Worm (Caenorhabditis elegans) whole organism, midembryonic: ENCODE data around the gene fbxc-43.

Experiments used
- T22C8.4 ChIP-seq: fragments of 200-800 bp; sonication (Bioruptor generic); IDR thresholded peaks from 2 replicates; pipeline ENCODE4 v1.3.6; 2022; ENCODE audit warnings: missing genetic modification characterization, missing compliant biosample characterization
- cog-1 ChIP-seq: sonication (generic microtip); optimal IDR thresholded peaks from 2 replicates; lab custom pipeline; 2016; ENCODE audit warnings: missing genetic modification characterization, missing compliant biosample characterization
- tab-1 ChIP-seq: fragments of 200-800 bp; sonication (Bioruptor generic); IDR thresholded peaks from 2 replicates; pipeline ENCODE4 v1.3.6; 2022; ENCODE audit warnings: missing genetic modification characterization, missing compliant biosample characterization
- ztf-29 ChIP-seq: fragments of 200-800 bp; sonication (Bioruptor generic); IDR thresholded peaks from 2 replicates; pipeline ENCODE4 v1.3.6; 2022; ENCODE audit warnings: missing genetic modification reagents, missing genetic modification characterization, missing compliant biosample characterization

- TF ChIP-seq tab-1 (GFP tag; lab: Robert Waterston, UW), result no peak
- no peak for TF ChIP-seq ztf-29
- no peak for TF ChIP-seq cog-1 (tag; lab: Kevin White, UChicago)
- TF ChIP-seq T22C8.4, result no peak
Measured at ce11 chrII:4215318-4215717, 20.5 kb downstream of the fbxc-43 start, which contains the start of gene F31D5.2.
